Worm (Caenorhabditis elegans) whole organism, L2 larva: ENCODE data around the gene srh-25.

Source experiments
- C34F6.9 ChIP-seq: fragments of 150-350 bp; optimal IDR thresholded peaks from 2 replicates; lab custom pipeline; 2014; ENCODE audit warnings: missing biosample characterization, missing genetic modification characterization
- R02D3.7 ChIP-seq: fragments of 150-350 bp; optimal IDR thresholded peaks from 2 replicates; lab custom pipeline; 2014; ENCODE audit warnings: missing biosample characterization, missing genetic modification characterization
- Y55F3AM.14 ChIP-seq: fragments of 200-800 bp; sonication (Bioruptor generic); optimal IDR thresholded peaks from 2 replicates; lab custom pipeline; 2018; ENCODE audit warnings: mild to moderate bottlenecking, missing genetic modification characterization, missing compliant biosample characterization
- ZK546.5 ChIP-seq: sonication (generic microtip); optimal IDR thresholded peaks from 2 replicates; lab custom pipeline; 2017; ENCODE audit warnings: missing biosample characterization, missing genetic modification characterization
- alr-1 ChIP-seq: fragments of 150-350 bp; optimal IDR thresholded peaks from 2 replicates; lab custom pipeline; 2014; ENCODE audit warnings: missing biosample characterization, missing genetic modification characterization
- aly-2 ChIP-seq: fragments of 150-350 bp; optimal IDR thresholded peaks from 2 replicates; lab custom pipeline; 2014; ENCODE audit warnings: missing biosample characterization, missing genetic modification characterization
- ama-1 ChIP-seq: fragments of 150-350 bp; optimal IDR thresholded peaks from 2 replicates; lab custom pipeline; 2018; ENCODE audit warnings: inconsistent platforms
- blmp-1 ChIP-seq: sonication (generic microtip); optimal IDR thresholded peaks from 2 replicates; lab custom pipeline; 2017; ENCODE audit warnings: missing genetic modification characterization, mild to moderate bottlenecking, missing compliant biosample characterization, antibody characterized with exemption, moderate library complexity; ENCODE audit not compliant: insufficient read depth
- ceh-16 ChIP-seq: fragments of 150-350 bp; optimal IDR thresholded peaks from 2 replicates; lab custom pipeline; 2014; ENCODE audit warnings: missing biosample characterization, missing genetic modification characterization
- ceh-82 ChIP-seq: fragments of 150-350 bp; optimal IDR thresholded peaks from 2 replicates; lab custom pipeline; 2014; ENCODE audit warnings: missing biosample characterization, missing genetic modification characterization
- crh-2 ChIP-seq: sonication (generic microtip); optimal IDR thresholded peaks from 2 replicates; lab custom pipeline; 2017; ENCODE audit warnings: missing biosample characterization, missing genetic modification characterization
- dmd-4 ChIP-seq: sonication (generic microtip); optimal IDR thresholded peaks from 2 replicates; lab custom pipeline; 2017; ENCODE audit warnings: missing biosample characterization, missing genetic modification characterization
- egl-27 ChIP-seq: sonication (generic microtip); optimal IDR thresholded peaks from 3 replicates; lab custom pipeline; 2017; ENCODE audit warnings: missing biosample characterization, missing genetic modification reagents, missing genetic modification characterization
- fos-1 ChIP-seq: fragments of 150-350 bp; optimal IDR thresholded peaks from 2 replicates; lab custom pipeline; 2014; ENCODE audit warnings: missing biosample characterization, missing genetic modification characterization
- gmeb-1 ChIP-seq: fragments of 150-350 bp; optimal IDR thresholded peaks from 2 replicates; lab custom pipeline; 2014; ENCODE audit warnings: missing biosample characterization, missing genetic modification characterization
- lin-11 ChIP-seq: fragments of 150-350 bp; sonication (generic microtip); optimal IDR thresholded peaks from 2 replicates; lab custom pipeline; 2014; ENCODE audit warnings: missing biosample characterization, missing genetic modification characterization, inconsistent platforms, mixed read lengths
- lin-13 ChIP-seq: fragments of 150-350 bp; optimal IDR thresholded peaks from 2 replicates; lab custom pipeline; 2014; ENCODE audit warnings: missing biosample characterization, missing genetic modification reagents, missing genetic modification characterization
- lin-39 ChIP-seq: fragments of 150-350 bp; optimal IDR thresholded peaks from 2 replicates; lab custom pipeline; 2014; ENCODE audit warnings: missing biosample characterization, missing genetic modification reagents, missing genetic modification characterization
- lsy-2 ChIP-seq, 2 experiments: fragments of 150-350 bp in 1 of 2; sonication (generic microtip) in 1 of 2; optimal IDR thresholded peaks; 2 replicates each; lab custom pipeline; 2014 to 2017; ENCODE audit warnings: missing biosample characterization in 2 of 2, missing genetic modification characterization in 2 of 2
- mab-5 ChIP-seq: fragments of 150-350 bp; optimal IDR thresholded peaks from 2 replicates; lab custom pipeline; 2014; ENCODE audit warnings: missing biosample characterization, missing genetic modification characterization
- mdl-1 ChIP-seq, 2 experiments: fragments of 150-350 bp in 1 of 2; sonication (generic microtip) in 1 of 2; optimal IDR thresholded peaks; 2 replicates each; lab custom pipeline; 2017; ENCODE audit warnings: missing biosample characterization in 2 of 2, missing genetic modification characterization in 2 of 2
- nhr-10 ChIP-seq: sonication (generic microtip); optimal IDR thresholded peaks from 2 replicates; lab custom pipeline; 2017; ENCODE audit warnings: missing biosample characterization, missing genetic modification characterization
- nhr-11 ChIP-seq: fragments of 150-350 bp; optimal IDR thresholded peaks from 2 replicates; lab custom pipeline; 2014; ENCODE audit warnings: missing biosample characterization, missing genetic modification characterization
- nhr-129 ChIP-seq: fragments of 150-350 bp; optimal IDR thresholded peaks from 2 replicates; lab custom pipeline; 2014; ENCODE audit warnings: missing biosample characterization, missing genetic modification characterization
- nhr-23 ChIP-seq: fragments of 150-350 bp; optimal IDR thresholded peaks from 2 replicates; lab custom pipeline; 2014; ENCODE audit warnings: missing biosample characterization, missing genetic modification reagents, missing genetic modification characterization
- nhr-237 ChIP-seq: fragments of 150-350 bp; optimal IDR thresholded peaks from 2 replicates; lab custom pipeline; 2014; ENCODE audit warnings: missing biosample characterization, missing genetic modification characterization
- nhr-25 ChIP-seq: fragments of 150-350 bp; sonication (generic microtip); optimal IDR thresholded peaks from 3 replicates; lab custom pipeline; 2014; ENCODE audit warnings: missing biosample characterization, missing genetic modification characterization
- nhr-6 ChIP-seq: fragments of 150-350 bp; optimal IDR thresholded peaks from 2 replicates; lab custom pipeline; 2014; ENCODE audit warnings: missing biosample characterization, missing genetic modification characterization
- nhr-77 ChIP-seq: fragments of 150-350 bp; optimal IDR thresholded peaks from 2 replicates; lab custom pipeline; 2014; ENCODE audit warnings: missing biosample characterization, missing genetic modification characterization
- sem-4 ChIP-seq: fragments of 150-350 bp; optimal IDR thresholded peaks from 2 replicates; lab custom pipeline; 2014; ENCODE audit warnings: missing biosample characterization, missing genetic modification reagents, missing genetic modification characterization
- skn-1 ChIP-seq: sonication (generic microtip); optimal IDR thresholded peaks from 2 replicates; lab custom pipeline; 2017; ENCODE audit warnings: missing biosample characterization, missing genetic modification characterization
- sma-3 ChIP-seq: sonication (generic microtip); optimal IDR thresholded peaks from 2 replicates; lab custom pipeline; 2016; ENCODE audit warnings: missing genetic modification reagents, missing genetic modification characterization, missing compliant biosample characterization
- sma-9 ChIP-seq, 2 experiments: fragments of 150-350 bp in 1 of 2; sonication (generic microtip) in 1 of 2; optimal IDR thresholded peaks; 2 replicates each; lab custom pipeline; 2014 to 2016; ENCODE audit warnings: missing genetic modification characterization in 2 of 2, mild to moderate bottlenecking in 1 of 2, missing biosample characterization in 1 of 2, missing compliant biosample characterization in 1 of 2, missing genetic modification reagents in 1 of 2, moderate library complexity in 1 of 2
- unc-55 ChIP-seq: fragments of 150-350 bp; sonication (generic microtip); optimal IDR thresholded peaks from 3 replicates; lab custom pipeline; 2014; ENCODE audit warnings: missing biosample characterization, missing genetic modification reagents, missing genetic modification characterization
- zag-1 ChIP-seq: fragments of 150-350 bp; optimal IDR thresholded peaks from 2 replicates; lab custom pipeline; 2014; ENCODE audit warnings: missing biosample characterization, missing genetic modification characterization

The srh-25 gene

DNA sequence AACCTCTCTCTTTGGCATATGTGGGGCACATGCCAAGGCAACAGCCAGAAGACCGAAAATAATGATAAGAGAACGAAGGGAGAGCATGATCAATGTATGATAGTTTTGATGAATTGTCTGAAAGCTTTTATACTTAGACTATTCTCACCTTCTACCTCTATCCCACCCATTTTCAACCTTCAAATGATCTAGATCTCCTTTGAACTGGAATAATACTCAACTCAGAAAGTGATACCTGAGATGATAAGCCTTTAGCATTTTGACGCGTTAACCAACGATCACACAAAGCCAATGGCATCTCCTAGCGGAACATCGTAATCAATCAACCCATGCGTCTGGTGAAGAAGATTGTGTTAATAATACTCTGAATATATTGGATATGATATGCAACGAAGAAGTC is 29.1 kb downstream of the srh-25 start, which contains the start of gene K01D12.9:
TSS of gene K01D12.9 (minus strand) at position 101 of the 400 bp plus-strand sequence.
- TF ChIP-seq ZK546.5 (no peak), nhr-77 (tag; lab: Kevin White, UChicago) (no peak), ceh-16 (tag; lab: Kevin White, UChicago) (no peak), aly-2 (tag; lab: Kevin White, UChicago) (no peak), skn-1 (tag; lab: Kevin White, UChicago) (no peak), R02D3.7 (tag; lab: Kevin White, UChicago) (no peak), egl-27 (tag; lab: Kevin White, UChicago) (no peak), ceh-82 (no peak), lin-11 (tag; lab: Kevin White, UChicago) (no peak), gmeb-1 (tag; lab: Kevin White, UChicago) (no peak), nhr-129 (tag; lab: Kevin White, UChicago) (no peak), fos-1 (no peak), lin-39 (no peak), nhr-10 (tag; lab: Kevin White, UChicago) (no peak), unc-55 (GFP tag; lab: Kevin White, UChicago) (no peak), nhr-237 (tag; lab: Kevin White, UChicago) (no peak)

DNA sequence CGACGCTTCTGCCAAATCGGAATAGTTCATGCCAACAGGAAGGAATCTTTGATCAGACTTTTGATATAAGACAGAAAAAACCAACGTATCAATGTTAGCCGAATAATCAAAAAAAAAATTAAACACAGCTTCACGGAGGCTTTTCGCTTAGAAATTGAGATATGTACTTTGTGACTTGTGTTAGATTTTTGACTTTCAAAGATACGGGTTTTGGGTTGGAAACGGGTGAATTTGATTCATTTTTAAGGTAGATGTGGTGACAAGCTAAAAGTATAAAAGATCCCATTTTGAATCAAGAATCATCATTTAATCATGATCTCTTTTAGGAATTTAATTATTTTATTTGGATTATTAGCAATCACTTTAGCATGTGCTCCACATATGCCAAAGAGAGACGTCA is 31.3 kb downstream of the srh-25 start, which contains the start of gene K01D12.8:
TSS of gene K01D12.8 (plus strand) at position 301 of the 400 bp plus-strand sequence.
- no peak for TF ChIP-seq zag-1 (tag; lab: Kevin White, UChicago)
- TF ChIP-seq nhr-237 (tag; lab: Kevin White, UChicago), result no peak
- TF ChIP-seq lsy-2 (tag; optimal IDR thresholded peaks at IDR 0.05; lab: Kevin White, UChicago), result no peak
- TF ChIP-seq ZK546.5, result no peak
- no peak for TF ChIP-seq sem-4 (tag; lab: Kevin White, UChicago)
- no peak for TF ChIP-seq mdl-1 (tag; optimal IDR thresholded peaks at IDR 0.05; lab: Kevin White, UChicago)
- no peak for TF ChIP-seq ama-1 (lab: Kevin White, UChicago)
- TF ChIP-seq mab-5 (tag; lab: Kevin White, UChicago), result no peak
- TF ChIP-seq R02D3.7 (tag; lab: Kevin White, UChicago), result no peak
- TF ChIP-seq nhr-25 (tag; lab: Kevin White, UChicago), result no peak
- TF ChIP-seq egl-27 (tag; lab: Kevin White, UChicago), result no peak
- TF ChIP-seq alr-1 (tag; lab: Kevin White, UChicago), result no peak
- TF ChIP-seq, all 48 proteins: peak for 0

DNA sequence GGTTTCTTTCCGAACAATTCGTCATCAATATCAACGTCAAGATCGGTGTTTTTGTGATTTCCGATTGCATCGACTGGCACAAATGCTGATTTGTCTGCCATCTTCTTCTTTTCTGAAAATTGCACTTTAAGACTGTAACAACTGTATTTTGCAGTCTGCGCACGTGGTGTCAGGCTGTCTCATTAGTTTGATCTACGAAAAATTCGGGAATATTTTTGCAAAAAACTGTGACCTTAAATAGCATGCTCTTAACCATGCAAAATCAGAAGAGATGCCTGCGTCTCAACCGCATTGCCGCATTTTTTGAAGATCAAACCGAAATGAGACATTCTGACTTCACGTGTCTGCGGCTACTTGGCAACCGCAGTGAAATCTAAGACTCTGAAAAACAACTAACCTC is 32.2 kb downstream of the srh-25 start, which contains the start of gene K01D12.7:
TSS of gene K01D12.7 (minus strand) at position 101 of the 400 bp plus-strand sequence.
- TF ChIP-seq egl-27 (tag; lab: Kevin White, UChicago) (no peak), lin-13 (no peak), sma-3 (GFP tag; lab: Kevin White, UChicago) (no peak)
- TF ChIP-seq, all 48 proteins: peak for 0

DNA sequence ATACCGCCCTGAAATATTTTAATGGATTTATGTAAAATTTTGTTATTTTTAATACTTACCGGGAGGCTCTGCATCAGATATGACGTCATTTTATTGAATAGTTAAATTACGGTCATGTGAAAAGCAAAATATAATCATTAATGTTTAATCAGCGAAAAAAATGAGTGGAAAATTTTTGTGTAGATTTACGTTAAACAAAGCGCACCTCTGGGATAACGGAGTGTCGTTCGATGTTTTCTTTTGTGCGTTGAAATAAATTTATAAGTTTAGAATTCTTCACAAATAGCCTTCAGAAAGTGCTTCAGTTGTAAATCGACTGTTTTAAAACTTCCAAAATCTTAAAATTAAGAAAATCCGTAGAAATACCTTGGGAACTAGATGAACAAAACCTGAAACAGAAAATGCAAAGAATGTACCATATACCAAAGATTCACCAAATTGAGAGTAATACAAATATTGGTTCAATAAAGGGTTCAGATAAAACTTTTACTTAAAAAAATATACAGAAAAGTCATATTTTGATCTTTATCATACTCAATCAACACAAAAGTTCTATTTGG is 32.9 kb downstream of the srh-25 start, which contains the start of the genes K01D12.20 and miga-1:
TSS of gene K01D12.20 (minus strand) at position 138 of the 560 bp plus-strand sequence.
TSS of gene miga-1 (minus strand) at position 183 of the 560 bp plus-strand sequence.
- TF ChIP-seq nhr-25 (tag; lab: Kevin White, UChicago), result no peak
- TF ChIP-seq nhr-129 (tag; lab: Kevin White, UChicago), result peak; percentile 13
- no peak for TF ChIP-seq aly-2 (tag; lab: Kevin White, UChicago)
- TF ChIP-seq nhr-11 (tag; lab: Kevin White, UChicago), result no peak
- no peak for TF ChIP-seq nhr-6 (tag; lab: Kevin White, UChicago)
- peak; percentile 12 for TF ChIP-seq sem-4 (tag; lab: Kevin White, UChicago)
- no peak for TF ChIP-seq mdl-1 (tag; optimal IDR thresholded peaks at IDR 0.05; lab: Kevin White, UChicago)
- TF ChIP-seq C34F6.9 (tag; lab: Kevin White, UChicago), result peak; percentile 57
- TF ChIP-seq blmp-1 (tag; lab: Kevin White, UChicago), result no peak
- peak; percentile 54 for TF ChIP-seq unc-55 (GFP tag; lab: Kevin White, UChicago)
- TF ChIP-seq skn-1 (tag; lab: Kevin White, UChicago), result no peak
- peak; percentile 89 for TF ChIP-seq R02D3.7 (tag; lab: Kevin White, UChicago)
- TF ChIP-seq nhr-23 (tag; lab: Kevin White, UChicago), result no peak
- TF ChIP-seq lsy-2 (tag; optimal IDR thresholded peaks at IDR 0.05; lab: Kevin White, UChicago), result peak in 1 of 2 experiments; percentile 65
- TF ChIP-seq ZK546.5, result no peak
- peak; percentile 61 for TF ChIP-seq sma-9 (GFP tag; optimal IDR thresholded peaks at IDR 0.05; lab: Kevin White, UChicago)
- TF ChIP-seq sma-9 (tag; optimal IDR thresholded peaks at IDR 0.05; lab: Kevin White, UChicago), result no peak
- TF ChIP-seq Y55F3AM.14 (GFP tag; lab: Kevin White, UChicago), result no peak
- TF ChIP-seq crh-2 (tag; lab: Kevin White, UChicago), result peak; percentile 9
- TF ChIP-seq dmd-4 (tag; lab: Kevin White, UChicago), result no peak
